Worm (Caenorhabditis elegans): Measurements from ENCODE around the gene M04C3.2.

M04C3.2 gene

ce11 chrV:19448805-19449204 is at the start of gene M04C3.2:
TSS of gene M04C3.2 (minus strand) at chrV:19448905.
- TF ChIP-seq hmg-4 (GFP tag; optimal IDR thresholded peaks at IDR 0.05) = no peak
- no peak for TF ChIP-seq hnd-1 (tag; optimal IDR thresholded peaks at IDR 0.05)
- TF ChIP-seq ceh-13 (GFP tag; optimal IDR thresholded peaks at IDR 0.05) = no peak
- no peak for TF ChIP-seq tbx-37 (GFP tag; conservative IDR thresholded peaks at IDR 0.05)
- TF ChIP-seq aly-1 (tag; optimal IDR thresholded peaks at IDR 0.05) = no peak
- no peak for TF ChIP-seq F13C5.2 (tag; optimal IDR thresholded peaks at IDR 0.05)
- no peak for TF ChIP-seq ama-1 (optimal IDR thresholded peaks at IDR 0.05)
- TF ChIP-seq tra-4 (tag; optimal IDR thresholded peaks at IDR 0.05) = no peak
- no peak for TF ChIP-seq ets-7 (tag; optimal IDR thresholded peaks at IDR 0.05)
- no peak for TF ChIP-seq flt-1 (GFP tag; IDR thresholded peaks at IDR 0.05)
- TF ChIP-seq sea-1 (GFP tag; conservative IDR thresholded peaks at IDR 0.05) = no peak
- no peak for TF ChIP-seq ceh-36 (tag; optimal IDR thresholded peaks at IDR 0.05)
- no peak for TF ChIP-seq hmbx-1 (tag; optimal IDR thresholded peaks at IDR 0.05)
- no peak for TF ChIP-seq tbx-11 (GFP tag; IDR thresholded peaks at IDR 0.05)
- TF ChIP-seq scrt-1 (GFP tag; IDR thresholded peaks at IDR 0.05) = no peak
- no peak for TF ChIP-seq B0310.2 (tag; optimal IDR thresholded peaks at IDR 0.05)

ce11 chrV:19497087-19497486 is 48.4 kb upstream of the M04C3.2 start:
- TF ChIP-seq ceh-36 (tag; optimal IDR thresholded peaks at IDR 0.05) (no peak), pes-1 (GFP tag; IDR thresholded peaks at IDR 0.05) (no peak), flt-1 (GFP tag; IDR thresholded peaks at IDR 0.05) (no peak), tbx-37 (GFP tag; conservative IDR thresholded peaks at IDR 0.05) (no peak), tbx-11 (GFP tag; IDR thresholded peaks at IDR 0.05) (no peak), scrt-1 (GFP tag; IDR thresholded peaks at IDR 0.05) (no peak), sea-1 (GFP tag; conservative IDR thresholded peaks at IDR 0.05) (no peak), hnd-1 (tag; optimal IDR thresholded peaks at IDR 0.05) (no peak), ama-1 (optimal IDR thresholded peaks at IDR 0.05) (no peak), ets-7 (tag; optimal IDR thresholded peaks at IDR 0.05) (no peak), B0310.2 (tag; optimal IDR thresholded peaks at IDR 0.05) (no peak), tra-4 (tag; optimal IDR thresholded peaks at IDR 0.05) (no peak), aly-1 (tag; optimal IDR thresholded peaks at IDR 0.05) (no peak), hmbx-1 (tag; optimal IDR thresholded peaks at IDR 0.05) (no peak)

- TF ChIP-seq tra-4 (tag; optimal IDR thresholded peaks at IDR 0.05) (no peak), B0310.2 (tag; optimal IDR thresholded peaks at IDR 0.05) (no peak), flt-1 (GFP tag; IDR thresholded peaks at IDR 0.05) (no peak), ets-7 (tag; optimal IDR thresholded peaks at IDR 0.05) (no peak), tbx-37 (GFP tag; conservative IDR thresholded peaks at IDR 0.05) (no peak), hmg-4 (GFP tag; optimal IDR thresholded peaks at IDR 0.05) (no peak), hmbx-1 (tag; optimal IDR thresholded peaks at IDR 0.05) (no peak), ama-1 (optimal IDR thresholded peaks at IDR 0.05) (no peak), scrt-1 (GFP tag; IDR thresholded peaks at IDR 0.05) (no peak), F13C5.2 (tag; optimal IDR thresholded peaks at IDR 0.05) (no peak), pes-1 (GFP tag; IDR thresholded peaks at IDR 0.05) (no peak)
Observed at ce11 chrV:19495587-19495986, 46.9 kb upstream of the M04C3.2 start, which contains the start of gene scl-21. TSS of gene scl-21 (minus strand) at chrV:19495687.

ce11 chrV:19495145-19495544 is 46.4 kb upstream of the M04C3.2 start:
- no peak for TF ChIP-seq hnd-1 (tag; optimal IDR thresholded peaks at IDR 0.05)
- TF ChIP-seq tbx-37 (GFP tag; conservative IDR thresholded peaks at IDR 0.05) = no peak
- TF ChIP-seq ama-1 (optimal IDR thresholded peaks at IDR 0.05) = no peak
- TF ChIP-seq ceh-36 (tag; optimal IDR thresholded peaks at IDR 0.05) = no peak
- TF ChIP-seq scrt-1 (GFP tag; IDR thresholded peaks at IDR 0.05) = no peak
- TF ChIP-seq sea-1 (GFP tag; conservative IDR thresholded peaks at IDR 0.05) = no peak
- TF ChIP-seq B0310.2 (tag; optimal IDR thresholded peaks at IDR 0.05) = no peak
- no peak for TF ChIP-seq aly-1 (tag; optimal IDR thresholded peaks at IDR 0.05)
- no peak for TF ChIP-seq F13C5.2 (tag; optimal IDR thresholded peaks at IDR 0.05)
- TF ChIP-seq tbx-11 (GFP tag; IDR thresholded peaks at IDR 0.05) = no peak
- TF ChIP-seq pes-1 (GFP tag; IDR thresholded peaks at IDR 0.05) = no peak
- TF ChIP-seq ceh-13 (GFP tag; optimal IDR thresholded peaks at IDR 0.05) = no peak
- no peak for TF ChIP-seq ets-7 (tag; optimal IDR thresholded peaks at IDR 0.05)
- TF ChIP-seq flt-1 (GFP tag; IDR thresholded peaks at IDR 0.05) = no peak
- no peak for TF ChIP-seq hmg-4 (GFP tag; optimal IDR thresholded peaks at IDR 0.05)

- no peak for TF ChIP-seq ceh-13 (GFP tag; optimal IDR thresholded peaks at IDR 0.05)
- no peak for TF ChIP-seq scrt-1 (GFP tag; IDR thresholded peaks at IDR 0.05)
- no peak for TF ChIP-seq ama-1 (optimal IDR thresholded peaks at IDR 0.05)
- TF ChIP-seq flt-1 (GFP tag; IDR thresholded peaks at IDR 0.05) = no peak
- no peak for TF ChIP-seq F13C5.2 (tag; optimal IDR thresholded peaks at IDR 0.05)
- TF ChIP-seq ceh-36 (tag; optimal IDR thresholded peaks at IDR 0.05) = no peak
- no peak for TF ChIP-seq B0310.2 (tag; optimal IDR thresholded peaks at IDR 0.05)
Observed at ce11 chrV:19491302-19491701, 42.6 kb upstream of the M04C3.2 start, which contains the start of gene Y43F8B.29. TSS of gene Y43F8B.29 (plus strand) at chrV:19491602.

- TF ChIP-seq hmg-4 (GFP tag; optimal IDR thresholded peaks at IDR 0.05) (no peak), pes-1 (GFP tag; IDR thresholded peaks at IDR 0.05) (no peak), ets-7 (tag; optimal IDR thresholded peaks at IDR 0.05) (no peak), tbx-37 (GFP tag; conservative IDR thresholded peaks at IDR 0.05) (no peak), tbx-11 (GFP tag; IDR thresholded peaks at IDR 0.05) (no peak), tra-4 (tag; optimal IDR thresholded peaks at IDR 0.05) (no peak), sea-1 (GFP tag; conservative IDR thresholded peaks at IDR 0.05) (no peak), hnd-1 (tag; optimal IDR thresholded peaks at IDR 0.05) (no peak), F13C5.2 (tag; optimal IDR thresholded peaks at IDR 0.05) (no peak), ama-1 (optimal IDR thresholded peaks at IDR 0.05) (no peak), flt-1 (GFP tag; IDR thresholded peaks at IDR 0.05) (no peak)
Observed at ce11 chrV:19490461-19490860, 41.8 kb upstream of the M04C3.2 start, which contains the start of gene Y43F8B.7. TSS of gene Y43F8B.7 (plus strand) at chrV:19490761.

- TF ChIP-seq tbx-11 (GFP tag; IDR thresholded peaks at IDR 0.05) (no peak), pes-1 (GFP tag; IDR thresholded peaks at IDR 0.05) (no peak), F13C5.2 (tag; optimal IDR thresholded peaks at IDR 0.05) (no peak), B0310.2 (tag; optimal IDR thresholded peaks at IDR 0.05) (no peak), ama-1 (optimal IDR thresholded peaks at IDR 0.05) (no peak), flt-1 (GFP tag; IDR thresholded peaks at IDR 0.05) (no peak), hmg-4 (GFP tag; optimal IDR thresholded peaks at IDR 0.05) (no peak), tbx-37 (GFP tag; conservative IDR thresholded peaks at IDR 0.05) (no peak), scrt-1 (GFP tag; IDR thresholded peaks at IDR 0.05) (no peak), hmbx-1 (tag; optimal IDR thresholded peaks at IDR 0.05) (no peak), tra-4 (tag; optimal IDR thresholded peaks at IDR 0.05) (no peak), aly-1 (tag; optimal IDR thresholded peaks at IDR 0.05) (no peak), hnd-1 (tag; optimal IDR thresholded peaks at IDR 0.05) (no peak), sea-1 (GFP tag; conservative IDR thresholded peaks at IDR 0.05) (no peak)
Observed at ce11 chrV:19485690-19486089, 37.0 kb upstream of the M04C3.2 start, which contains the start of gene Y43F8B.18. TSS of gene Y43F8B.18 (plus strand) at chrV:19485990.

Data from whole organism, early embryonic.